Worm (Caenorhabditis elegans) whole organism, L3 larva: ENCODE data around the gene slcr-46.3.

Source experiments
- nhr-11 ChIP-seq: fragments of 150-350 bp; optimal IDR thresholded peaks from 2 replicates; lab custom pipeline; 2014; ENCODE audit warnings: missing biosample characterization, missing genetic modification characterization
- snpc-4 ChIP-seq: fragments of 150-350 bp; optimal IDR thresholded peaks from 2 replicates; lab custom pipeline; 2014; ENCODE audit warnings: missing biosample characterization, missing genetic modification characterization
- zag-1 ChIP-seq: fragments of 150-350 bp; optimal IDR thresholded peaks from 2 replicates; lab custom pipeline; 2014; ENCODE audit warnings: missing biosample characterization, missing genetic modification characterization

ce11 chrV:9738077-9738705 lies 14.3 kb upstream of the slcr-46.3 start:
- no peak for TF ChIP-seq zag-1 (tag; lab: Kevin White, UChicago)
- TF ChIP-seq snpc-4 (tag; lab: Kevin White, UChicago): no peak
- TF ChIP-seq nhr-11 (tag; lab: Kevin White, UChicago): no peak
